Worm (Caenorhabditis elegans) whole organism, L1 larva: ENCODE measurements around the gene msd-4.
A peak's percentile ranks its signal among the peaks of the same experiment; 100 is the strongest.

Experiments used
- C34B4.2 ChIP-seq: sonication (generic microtip); optimal IDR thresholded peaks from 2 replicates; lab custom pipeline; 2017; ENCODE audit warnings: mild to moderate bottlenecking, missing genetic modification characterization, missing compliant biosample characterization
- Y116A8C.19 ChIP-seq: sonication (generic microtip); optimal IDR thresholded peaks from 2 replicates; lab custom pipeline; 2016; ENCODE audit warnings: missing compliant biosample characterization, missing genetic modification characterization, borderline replicate concordance
- aha-1 ChIP-seq: fragments of 150-350 bp; optimal IDR thresholded peaks from 2 replicates; lab custom pipeline; 2014; ENCODE audit warnings: missing biosample characterization, missing genetic modification characterization
- alr-1 ChIP-seq: fragments of 200-800 bp; sonication (Bioruptor generic); optimal IDR thresholded peaks from 2 replicates; lab custom pipeline; 2018; ENCODE audit warnings: borderline replicate concordance, mild to moderate bottlenecking, missing genetic modification characterization, missing compliant biosample characterization
- ama-1 ChIP-seq: fragments of 150-350 bp; optimal IDR thresholded peaks from 2 replicates; lab custom pipeline; 2014
- blmp-1 ChIP-seq: fragments of 150-350 bp; optimal IDR thresholded peaks from 2 replicates; lab custom pipeline; 2014; ENCODE audit warnings: missing biosample characterization, missing genetic modification characterization
- ceh-90 ChIP-seq: sonication (generic microtip); optimal IDR thresholded peaks from 2 replicates; lab custom pipeline; 2016; ENCODE audit warnings: missing genetic modification characterization, missing compliant biosample characterization
- ces-1 ChIP-seq: fragments of 150-350 bp; optimal IDR thresholded peaks from 2 replicates; lab custom pipeline; 2014; ENCODE audit warnings: missing biosample characterization, missing genetic modification reagents, missing genetic modification characterization
- dpl-1 ChIP-seq, 3 experiments: fragments of 150-350 bp in 2 of 3; sonication (generic microtip) in 1 of 3; optimal IDR thresholded peaks; 2 replicates each; lab custom pipeline; 2014 to 2017; ENCODE audit warnings: missing biosample characterization in 3 of 3, missing genetic modification characterization in 3 of 3, missing genetic modification reagents in 3 of 3
- dsc-1 ChIP-seq: sonication (generic microtip); optimal IDR thresholded peaks from 2 replicates; lab custom pipeline; 2016; ENCODE audit warnings: mild to moderate bottlenecking, missing genetic modification characterization, missing compliant biosample characterization
- efl-1 ChIP-seq, 4 experiments: fragments of 150-350 bp; optimal IDR thresholded peaks in 3 of 4; peaks in 1 of 4; 1 replicate in 1 of 4; 2 replicates in 3 of 4; lab custom pipeline; 2014; ENCODE audit warnings: missing biosample characterization in 2 of 4, missing genetic modification characterization in 2 of 4, missing genetic modification reagents in 2 of 4
- efl-3 ChIP-seq: fragments of 200-800 bp; sonication (Bioruptor generic); optimal IDR thresholded peaks from 2 replicates; lab custom pipeline; 2018; ENCODE audit warnings: mild to moderate bottlenecking, missing genetic modification characterization, missing compliant biosample characterization
- egl-13 ChIP-seq: sonication (generic microtip); optimal IDR thresholded peaks from 2 replicates; lab custom pipeline; 2016; ENCODE audit warnings: missing genotype, missing genetic modification reagents, missing genetic modification characterization, missing compliant biosample characterization
- elt-2 ChIP-seq: sonication (generic microtip); optimal IDR thresholded peaks from 2 replicates; lab custom pipeline; 2016; ENCODE audit warnings: missing genetic modification characterization, mild to moderate bottlenecking, inconsistent platforms, missing compliant biosample characterization, missing genetic modification reagents
- elt-3 ChIP-seq, 6 experiments: fragments of 150-350 bp in 1 of 6; sonication (generic microtip); optimal IDR thresholded peaks; 2 replicates each; lab custom pipeline; 2017 to 2018; ENCODE audit warnings: missing biosample characterization in 6 of 6, missing genetic modification characterization in 6 of 6, inconsistent platforms in 1 of 6
- ets-5 ChIP-seq: fragments of 200-800 bp; sonication (Bioruptor generic); IDR thresholded peaks from 2 replicates; pipeline ENCODE4 v1.3.6; 2022; ENCODE audit warnings: missing genetic modification characterization, missing compliant biosample characterization
- fkh-8 ChIP-seq: sonication (generic microtip); optimal IDR thresholded peaks from 2 replicates; lab custom pipeline; 2016; ENCODE audit warnings: mild to moderate bottlenecking, missing genetic modification characterization, missing compliant biosample characterization
- hlh-17 ChIP-seq: fragments of 200-800 bp; sonication (Bioruptor generic); optimal IDR thresholded peaks from 2 replicates; lab custom pipeline; 2018; ENCODE audit warnings: missing genetic modification characterization, mild to moderate bottlenecking, missing compliant biosample characterization, moderate library complexity, borderline replicate concordance
- hlh-4 ChIP-seq: sonication (generic microtip); optimal IDR thresholded peaks from 2 replicates; lab custom pipeline; 2016; ENCODE audit warnings: mild to moderate bottlenecking, missing genetic modification characterization, missing compliant biosample characterization
- irx-1 ChIP-seq: sonication (generic microtip); optimal IDR thresholded peaks from 2 replicates; lab custom pipeline; 2016; ENCODE audit warnings: missing genetic modification characterization, missing compliant biosample characterization
- lin-13 ChIP-seq: fragments of 150-350 bp; optimal IDR thresholded peaks from 2 replicates; lab custom pipeline; 2014; ENCODE audit warnings: missing biosample characterization, missing genetic modification reagents, missing genetic modification characterization
- lin-14 ChIP-seq: fragments of 200-800 bp; sonication (Bioruptor generic); optimal IDR thresholded peaks from 2 replicates; lab custom pipeline; 2018; ENCODE audit warnings: mild to moderate bottlenecking, missing genetic modification characterization, moderate library complexity, missing compliant biosample characterization
- lin-15B ChIP-seq: fragments of 150-350 bp; sonication (generic microtip); optimal IDR thresholded peaks from 3 replicates; lab custom pipeline; 2014; ENCODE audit warnings: missing biosample characterization, missing genetic modification characterization
- lin-35 ChIP-seq, 2 experiments: fragments of 150-350 bp; optimal IDR thresholded peaks; 2 replicates each; lab custom pipeline; 2014; ENCODE audit warnings: missing biosample characterization in 2 of 2, missing genetic modification characterization in 2 of 2, missing genetic modification reagents in 2 of 2
- lin-39 ChIP-seq: fragments of 150-350 bp; optimal IDR thresholded peaks from 2 replicates; lab custom pipeline; 2014; ENCODE audit warnings: missing biosample characterization, missing genetic modification reagents, missing genetic modification characterization
- lir-3 ChIP-seq: sonication (generic microtip); optimal IDR thresholded peaks from 2 replicates; lab custom pipeline; 2016; ENCODE audit warnings: mild to moderate bottlenecking, missing genetic modification characterization, moderate library complexity, missing compliant biosample characterization; ENCODE audit not compliant: poor library complexity
- lsy-2 ChIP-seq, 2 experiments: fragments of 150-350 bp; optimal IDR thresholded peaks; 2 replicates each; lab custom pipeline; 2014; ENCODE audit warnings: missing biosample characterization in 2 of 2, missing genetic modification characterization in 2 of 2
- mab-9 ChIP-seq: fragments of 200-800 bp; sonication (Bioruptor generic); IDR thresholded peaks from 2 replicates; pipeline ENCODE4 v1.3.6; 2022; ENCODE audit warnings: missing genetic modification reagents, missing genetic modification characterization, missing compliant biosample characterization
- mdl-1 ChIP-seq, 2 experiments: fragments of 150-350 bp; optimal IDR thresholded peaks; 2 replicates each; lab custom pipeline; 2014 to 2017; ENCODE audit warnings: missing biosample characterization in 2 of 2, missing genetic modification characterization in 2 of 2, inconsistent platforms in 1 of 2
- mep-1 ChIP-seq: fragments of 150-350 bp; optimal IDR thresholded peaks from 2 replicates; lab custom pipeline; 2014; ENCODE audit warnings: missing biosample characterization, missing genetic modification characterization
- nhr-11 ChIP-seq: fragments of 150-350 bp; optimal IDR thresholded peaks from 2 replicates; lab custom pipeline; 2014; ENCODE audit warnings: missing biosample characterization, missing genetic modification characterization
- nhr-28 ChIP-seq: fragments of 150-350 bp; optimal IDR thresholded peaks from 2 replicates; lab custom pipeline; 2014; ENCODE audit warnings: missing biosample characterization, missing genetic modification characterization
- nhr-71 ChIP-seq: sonication (generic microtip); optimal IDR thresholded peaks from 2 replicates; lab custom pipeline; 2016; ENCODE audit warnings: mild to moderate bottlenecking, missing genetic modification characterization, moderate library complexity, missing compliant biosample characterization
- nhr-77 ChIP-seq: fragments of 150-350 bp; optimal IDR thresholded peaks from 2 replicates; lab custom pipeline; 2014; ENCODE audit warnings: missing biosample characterization, missing genetic modification characterization
- nhr-84 ChIP-seq: sonication (generic microtip); optimal IDR thresholded peaks from 2 replicates; lab custom pipeline; 2017; ENCODE audit warnings: missing biosample characterization, missing genetic modification characterization
- nhr-90 ChIP-seq: sonication (generic microtip); optimal IDR thresholded peaks from 2 replicates; lab custom pipeline; 2016; ENCODE audit warnings: mild to moderate bottlenecking, missing genetic modification characterization, missing compliant biosample characterization; ENCODE audit not compliant: poor library complexity
- pqm-1 ChIP-seq: sonication (generic microtip); optimal IDR thresholded peaks from 3 replicates; lab custom pipeline; 2017; ENCODE audit warnings: missing biosample characterization, missing genetic modification characterization
- rnt-1 ChIP-seq: sonication (generic microtip); optimal IDR thresholded peaks from 2 replicates; lab custom pipeline; 2016; ENCODE audit warnings: mild to moderate bottlenecking, missing genetic modification characterization, moderate library complexity, missing compliant biosample characterization
- snpc-4 ChIP-seq: fragments of 150-350 bp; optimal IDR thresholded peaks from 2 replicates; lab custom pipeline; 2014; ENCODE audit warnings: missing biosample characterization, missing genetic modification characterization
- sptf-1 ChIP-seq: fragments of 150-350 bp; optimal IDR thresholded peaks from 2 replicates; lab custom pipeline; 2014; ENCODE audit warnings: missing biosample characterization, missing genetic modification characterization
- swsn-7 ChIP-seq: sonication (generic microtip); optimal IDR thresholded peaks from 2 replicates; lab custom pipeline; 2016; ENCODE audit warnings: missing genetic modification characterization, missing compliant biosample characterization
- tbx-2 ChIP-seq: sonication (generic microtip); optimal IDR thresholded peaks from 2 replicates; lab custom pipeline; 2016; ENCODE audit warnings: missing genetic modification characterization, missing compliant biosample characterization
- unc-30 ChIP-seq: sonication (generic microtip); optimal IDR thresholded peaks from 2 replicates; lab custom pipeline; 2017; ENCODE audit warnings: missing biosample characterization, missing genetic modification characterization
- unc-86 ChIP-seq: sonication (generic microtip); optimal IDR thresholded peaks from 2 replicates; lab custom pipeline; 2016; ENCODE audit warnings: missing genetic modification characterization, missing compliant biosample characterization
- unc-98 ChIP-seq: fragments of 200-800 bp; sonication (Bioruptor generic); IDR thresholded peaks from 2 replicates; pipeline ENCODE4 v1.3.6; 2022; ENCODE audit warnings: missing genetic modification characterization, missing compliant biosample characterization
- vab-15 ChIP-seq: sonication (generic microtip); optimal IDR thresholded peaks from 2 replicates; lab custom pipeline; 2017; ENCODE audit warnings: missing genotype, mild to moderate bottlenecking, missing genetic modification characterization, missing compliant biosample characterization
- xbp-1 ChIP-seq: sonication (generic microtip); optimal IDR thresholded peaks from 2 replicates; lab custom pipeline; 2016; ENCODE audit warnings: missing genetic modification characterization, missing compliant biosample characterization

The msd-4 gene

ce11 chrIII:4917077-4917476 is 48.5 kb upstream of the msd-4 start, which contains the start of gene rars-1:
Gene rars-1 (minus strand): TSS chrIII:4917177.
- no peak for TF ChIP-seq efl-1 (optimal IDR thresholded peaks at IDR 0.05; lab: Kevin White, UChicago)
- peak in 1 of 2 experiments; percentile 52 for TF ChIP-seq efl-1 (GFP tag; optimal IDR thresholded peaks at IDR 0.05 in 1 of 2; lab: Kevin White, UChicago)
- TF ChIP-seq nhr-11 (tag; lab: Kevin White, UChicago), result no peak
- no peak for TF ChIP-seq xbp-1 (tag; lab: Kevin White, UChicago)
- TF ChIP-seq vab-15, result no peak
- TF ChIP-seq unc-30 (tag; lab: Kevin White, UChicago), result no peak
- no peak for TF ChIP-seq C34B4.2
- no peak for TF ChIP-seq sptf-1 (tag; lab: Kevin White, UChicago)
- TF ChIP-seq aha-1 (tag; lab: Kevin White, UChicago), result no peak

ce11 chrIII:4913736-4914135 is 45.2 kb upstream of the msd-4 start:
- no peak for TF ChIP-seq hlh-4 (tag; lab: Kevin White, UChicago)
- TF ChIP-seq lsy-2 (tag; optimal IDR thresholded peaks at IDR 0.05; lab: Kevin White, UChicago), result no peak
- TF ChIP-seq aha-1 (tag; lab: Kevin White, UChicago), result no peak
- TF ChIP-seq dsc-1 (tag; lab: Kevin White, UChicago), result no peak
- TF ChIP-seq rnt-1 (tag; lab: Kevin White, UChicago), result no peak
- no peak for TF ChIP-seq vab-15
- TF ChIP-seq unc-98 (GFP tag; lab: Robert Waterston, UW), result no peak
- no peak for TF ChIP-seq lin-15B (tag; lab: Kevin White, UChicago)

- TF ChIP-seq hlh-4 (tag; lab: Kevin White, UChicago), result peak; percentile 22
- TF ChIP-seq lir-3 (tag; lab: Kevin White, UChicago), result peak; percentile 93
- TF ChIP-seq lin-13 (GFP tag; lab: Kevin White, UChicago), result peak; percentile 21
- TF ChIP-seq ets-5, result no peak
- TF ChIP-seq dpl-1 (GFP tag; optimal IDR thresholded peaks at IDR 0.05; lab: Kevin White, UChicago), result peak; percentile 61 to 76 (median 68)
- TF ChIP-seq ama-1 (lab: Kevin White, UChicago), result no peak
- peak; percentile 86 for TF ChIP-seq irx-1 (tag; lab: Kevin White, UChicago)
- peak; percentile 40 for TF ChIP-seq blmp-1
- no peak for TF ChIP-seq lin-39 (tag; lab: Kevin White, UChicago)
- peak; percentile 70 for TF ChIP-seq fkh-8 (tag; lab: Kevin White, UChicago)
- no peak for TF ChIP-seq pqm-1 (tag; lab: Kevin White, UChicago)
- TF ChIP-seq mep-1 (tag; lab: Kevin White, UChicago), result peak; percentile 84
- no peak for TF ChIP-seq snpc-4 (tag; lab: Kevin White, UChicago)
- TF ChIP-seq hlh-17 (GFP tag; lab: Kevin White, UChicago), result no peak
- TF ChIP-seq dsc-1 (tag; lab: Kevin White, UChicago), result peak; percentile 84
- TF ChIP-seq elt-2 (tag; lab: Kevin White, UChicago), result peak; percentile 44
- no peak for TF ChIP-seq ces-1 (GFP tag; lab: Kevin White, UChicago)
- TF ChIP-seq nhr-71, result peak; percentile 84
- TF ChIP-seq nhr-84 (tag; lab: Kevin White, UChicago), result no peak
- TF ChIP-seq egl-13 (tag; lab: Kevin White, UChicago), result peak; percentile 75
- no peak for TF ChIP-seq mdl-1 (tag; optimal IDR thresholded peaks at IDR 0.05; lab: Kevin White, UChicago)
- no peak for TF ChIP-seq nhr-77
- peak; percentile 63 to 79 for TF ChIP-seq efl-1 (optimal IDR thresholded peaks at IDR 0.05; lab: Kevin White, UChicago)
- TF ChIP-seq efl-1 (GFP tag; optimal IDR thresholded peaks at IDR 0.05 in 1 of 2; lab: Kevin White, UChicago), result peak; percentile 78 to 96
- TF ChIP-seq unc-98 (GFP tag; lab: Robert Waterston, UW), result no peak
- peak; percentile 71 for TF ChIP-seq lin-14 (GFP tag; lab: Kevin White, UChicago)
- no peak for TF ChIP-seq efl-3 (GFP tag; lab: Kevin White, UChicago)
- TF ChIP-seq unc-86 (tag; lab: Kevin White, UChicago), result peak; percentile 32
- TF ChIP-seq nhr-11 (tag; lab: Kevin White, UChicago), result no peak
- TF ChIP-seq swsn-7 (tag; lab: Kevin White, UChicago), result peak; percentile 70
- no peak; the same call in 1 of the 2 replicates for TF ChIP-seq mab-9 (GFP tag; lab: Robert Waterston, UW)
- peak; percentile 90 for TF ChIP-seq ceh-90
- TF ChIP-seq elt-3 (tag; optimal IDR thresholded peaks at IDR 0.05; lab: Kevin White, UChicago), result peak in 1 of 6 experiments; percentile 14
- TF ChIP-seq lin-35 (GFP tag; optimal IDR thresholded peaks at IDR 0.05; lab: Kevin White, UChicago), result peak; percentile 67 to 75
- peak; percentile 73 for TF ChIP-seq Y116A8C.19
- TF ChIP-seq alr-1 (tag; lab: Kevin White, UChicago), result no peak
- TF ChIP-seq nhr-90, result peak; percentile 84
- peak; percentile 82 for TF ChIP-seq tbx-2 (tag; lab: Kevin White, UChicago)
- no peak for TF ChIP-seq nhr-28 (tag; lab: Kevin White, UChicago)
Observed at ce11 chrIII:4912317-4912716, 43.8 kb upstream of the msd-4 start, which contains the start of the genes F26F4.9 and cee-1. Gene F26F4.9 (minus strand): TSS chrIII:4912521. Gene cee-1 (plus strand): TSS chrIII:4912699.
